Fruit fly (Drosophila melanogaster) whole organism, embryonic: ENCODE measurements around the gene CG11836.

Source experiments
- Atf-2 ChIP-seq: fragments of 200-800 bp; sonication (Bioruptor generic); optimal IDR thresholded peaks from 2 replicates; lab custom pipeline; 2016; ENCODE audit warnings: missing biosample characterization, missing genetic modification characterization
- BEAF-32 ChIP-seq: fragments of 200-800 bp; sonication (Bioruptor generic); optimal IDR thresholded peaks from 3 replicates; lab custom pipeline; 2017; ENCODE audit warnings: missing biosample characterization, missing genetic modification characterization, mild to moderate bottlenecking, moderate library complexity, missing genetic modification reagents
- CG10274 ChIP-seq: fragments of 200-800 bp; sonication (Bioruptor generic); optimal IDR thresholded peaks from 3 replicates; lab custom pipeline; 2017; ENCODE audit warnings: missing biosample characterization, mild to moderate bottlenecking, missing genetic modification characterization
- CG10462 ChIP-seq: fragments of 200-800 bp; sonication (Bioruptor generic); optimal IDR thresholded peaks from 2 replicates; lab custom pipeline; 2016; ENCODE audit warnings: missing biosample characterization, missing genetic modification characterization
- CG1233 ChIP-seq: fragments of 200-800 bp; sonication (Bioruptor generic); optimal IDR thresholded peaks from 4 replicates; lab custom pipeline; 2018; ENCODE audit warnings: missing biosample characterization, mild to moderate bottlenecking, missing genetic modification characterization
- CG12744 ChIP-seq: fragments of 200-800 bp; sonication (Bioruptor generic); optimal IDR thresholded peaks from 2 replicates; lab custom pipeline; 2016; ENCODE audit warnings: missing biosample characterization, missing genetic modification characterization
- CG13624 ChIP-seq: fragments of 200-800 bp; sonication (Bioruptor generic); optimal IDR thresholded peaks from 2 replicates; lab custom pipeline; 2016; ENCODE audit warnings: missing biosample characterization, missing genetic modification characterization
- CG1603 ChIP-seq: fragments of 200-800 bp; sonication (Bioruptor generic); optimal IDR thresholded peaks from 2 replicates; lab custom pipeline; 2019; ENCODE audit warnings: missing biosample characterization, mild to moderate bottlenecking, missing genetic modification characterization, moderate library complexity
- CG17328 ChIP-seq: fragments of 200-800 bp; sonication (Bioruptor generic); IDR thresholded peaks from 2 replicates; pipeline ENCODE4 v1.3.6; 2022; ENCODE audit warnings: missing biosample characterization, missing genetic modification characterization
- CG1792 ChIP-seq: fragments of 200-800 bp; sonication (Bioruptor generic); optimal IDR thresholded peaks from 2 replicates; lab custom pipeline; 2016; ENCODE audit warnings: missing biosample characterization, missing genetic modification characterization
- CG18262 ChIP-seq: fragments of 200-800 bp; optimal IDR thresholded peaks from 3 replicates; lab custom pipeline; 2019; ENCODE audit warnings: missing biosample characterization, mild to moderate bottlenecking, missing genetic modification characterization, moderate library complexity
- CG2120 ChIP-seq: fragments of 200-800 bp; sonication (Bioruptor generic); optimal IDR thresholded peaks from 3 replicates; lab custom pipeline; 2016; ENCODE audit warnings: missing biosample characterization, missing genetic modification characterization
- CG2712 ChIP-seq: fragments of 200-800 bp; optimal IDR thresholded peaks from 3 replicates; lab custom pipeline; 2019; ENCODE audit warnings: missing biosample characterization, mild to moderate bottlenecking, missing genetic modification characterization, moderate library complexity
- CG31388 ChIP-seq: fragments of 200-800 bp; sonication (Bioruptor generic); optimal IDR thresholded peaks from 2 replicates; lab custom pipeline; 2016; ENCODE audit warnings: missing biosample characterization, missing genetic modification characterization
- CG3281 ChIP-seq: fragments of 200-800 bp; sonication (Bioruptor generic); optimal IDR thresholded peaks from 3 replicates; lab custom pipeline; 2017; ENCODE audit warnings: missing biosample characterization, mild to moderate bottlenecking, missing genetic modification characterization
- CG34422 ChIP-seq: fragments of 200-800 bp; sonication (Bioruptor generic); IDR thresholded peaks from 3 replicates; pipeline ENCODE4 v1.3.6; 2022; ENCODE audit warnings: missing biosample characterization, missing genetic modification characterization
- CG3847 ChIP-seq: fragments of 200-800 bp; sonication (Bioruptor generic); IDR thresholded peaks from 2 replicates; pipeline ENCODE4 v1.3.6; 2022; ENCODE audit warnings: missing biosample characterization, missing genetic modification characterization
- CG6254 ChIP-seq: fragments of 200-800 bp; sonication (Bioruptor generic); optimal IDR thresholded peaks from 3 replicates; lab custom pipeline; 2017; ENCODE audit warnings: mild to moderate bottlenecking, missing biosample characterization, missing genetic modification reagents, missing genetic modification characterization
- CG6683 ChIP-seq: fragments of 200-800 bp; sonication (Bioruptor generic); optimal IDR thresholded peaks from 2 replicates; lab custom pipeline; 2017; ENCODE audit warnings: missing biosample characterization, mild to moderate bottlenecking, missing genetic modification characterization, missing genetic modification reagents
- CG6854 ChIP-seq: fragments of 200-800 bp; sonication (Bioruptor generic); optimal IDR thresholded peaks from 3 replicates; lab custom pipeline; 2017; ENCODE audit warnings: missing biosample characterization, mild to moderate bottlenecking, missing genetic modification characterization
- CG7372 ChIP-seq: fragments of 200-800 bp; sonication (Bioruptor generic); IDR thresholded peaks from 2 replicates; pipeline ENCODE4 v1.3.6; 2022; ENCODE audit warnings: missing biosample characterization, missing genetic modification characterization
- CG7928 ChIP-seq: fragments of 200-800 bp; sonication (Bioruptor generic); optimal IDR thresholded peaks from 2 replicates; lab custom pipeline; 2017; ENCODE audit warnings: missing biosample characterization, mild to moderate bottlenecking, missing genetic modification characterization
- CG8089 ChIP-seq: fragments of 200-800 bp; sonication (Bioruptor generic); optimal IDR thresholded peaks from 3 replicates; lab custom pipeline; 2016; ENCODE audit warnings: missing biosample characterization, missing genetic modification characterization
- CG8290 ChIP-seq, 3 experiments: fragments of 200-800 bp; sonication (Bioruptor generic); optimal IDR thresholded peaks; 2 replicates each; lab custom pipeline; 2016 to 2019; ENCODE audit warnings: missing biosample characterization in 3 of 3, missing genetic modification characterization in 3 of 3, mild to moderate bottlenecking in 2 of 3, moderate library complexity in 1 of 3
- CG9609 ChIP-seq: fragments of 200-800 bp; sonication (Bioruptor generic); optimal IDR thresholded peaks from 3 replicates; lab custom pipeline; 2016; ENCODE audit warnings: missing biosample characterization, missing genetic modification characterization
- CG9876 ChIP-seq: fragments of 200-800 bp; sonication (Bioruptor generic); optimal IDR thresholded peaks from 2 replicates; lab custom pipeline; 2016; ENCODE audit warnings: missing biosample characterization, missing genetic modification characterization
- Chrac-16 ChIP-seq: fragments of 200-800 bp; sonication (Bioruptor generic); optimal IDR thresholded peaks from 3 replicates; lab custom pipeline; 2016; ENCODE audit warnings: missing biosample characterization, missing genetic modification characterization
- E2f1 ChIP-seq: fragments of 200-800 bp; sonication (Bioruptor generic); IDR thresholded peaks from 2 replicates; pipeline ENCODE4 v1.3.6; 2022; ENCODE audit warnings: missing biosample characterization, missing genetic modification characterization
- Fer2 ChIP-seq: fragments of 200-800 bp; sonication (Bioruptor generic); optimal IDR thresholded peaks from 2 replicates; lab custom pipeline; 2018; ENCODE audit warnings: missing biosample characterization, mild to moderate bottlenecking, missing genetic modification characterization, moderate library complexity
- HmgD ChIP-seq: fragments of 200-800 bp; sonication (Bioruptor generic); optimal IDR thresholded peaks from 3 replicates; lab custom pipeline; 2016; ENCODE audit warnings: missing biosample characterization, missing genetic modification characterization
- HmgZ ChIP-seq: fragments of 200-800 bp; sonication (Bioruptor generic); optimal IDR thresholded peaks from 2 replicates; lab custom pipeline; 2018; ENCODE audit warnings: missing biosample characterization, mild to moderate bottlenecking, missing genetic modification characterization
- Hsf ChIP-seq: fragments of 200-800 bp; sonication (Bioruptor generic); optimal IDR thresholded peaks from 3 replicates; lab custom pipeline; 2016; ENCODE audit warnings: missing biosample characterization, missing genetic modification characterization
- Myb ChIP-seq: fragments of 200-800 bp; sonication (Bioruptor generic); optimal IDR thresholded peaks from 2 replicates; lab custom pipeline; 2016; ENCODE audit warnings: missing biosample characterization, missing genetic modification characterization
- NfI ChIP-seq: fragments of 200-800 bp; sonication (Bioruptor generic); optimal IDR thresholded peaks from 3 replicates; lab custom pipeline; 2018; ENCODE audit warnings: missing biosample characterization, mild to moderate bottlenecking, missing genetic modification characterization, moderate library complexity
- Scr ChIP-seq: fragments of 200-800 bp; sonication (Bioruptor generic); IDR thresholded peaks from 2 replicates; pipeline ENCODE4 v1.3.6; 2022; ENCODE audit warnings: missing biosample characterization, missing genetic modification characterization; ENCODE audit not compliant: partially characterized antibody
- Sox100B ChIP-seq: fragments of 200-800 bp; sonication (Bioruptor generic); optimal IDR thresholded peaks from 3 replicates; lab custom pipeline; 2018; ENCODE audit warnings: missing biosample characterization, mild to moderate bottlenecking, missing genetic modification characterization
- Taf1 ChIP-seq: fragments of 200-800 bp; sonication (Bioruptor generic); IDR thresholded peaks from 2 replicates; pipeline ENCODE4 v1.3.6; 2022; ENCODE audit warnings: missing biosample characterization, missing genetic modification characterization
- al ChIP-seq: fragments of 200-800 bp; sonication (Bioruptor generic); IDR thresholded peaks from 2 replicates; pipeline ENCODE4 v1.3.6; 2022; ENCODE audit warnings: missing biosample characterization, missing genetic modification characterization
- amos ChIP-seq: fragments of 200-800 bp; sonication (Bioruptor generic); IDR thresholded peaks from 2 replicates; pipeline ENCODE4 v1.3.6; 2022; ENCODE audit warnings: missing biosample characterization, missing genetic modification characterization; ENCODE audit not compliant: partially characterized antibody
- ato ChIP-seq: fragments of 200-800 bp; sonication (Bioruptor generic); IDR thresholded peaks from 2 replicates; pipeline ENCODE4 v1.3.6; 2022; ENCODE audit warnings: missing biosample characterization, missing genetic modification characterization; ENCODE audit not compliant: partially characterized antibody
- croc ChIP-seq: fragments of 200-800 bp; sonication (Bioruptor generic); conservative IDR thresholded peaks from 3 replicates; pipeline ENCODE4 v1.3.6; 2022; ENCODE audit warnings: missing biosample characterization, missing genetic modification characterization
- oc ChIP-seq: fragments of 200-800 bp; sonication (Bioruptor generic); optimal IDR thresholded peaks from 2 replicates; lab custom pipeline; 2018; ENCODE audit warnings: missing biosample characterization, mild to moderate bottlenecking, missing genetic modification characterization, moderate library complexity
- p53 ChIP-seq: fragments of 200-800 bp; sonication (Bioruptor generic); optimal IDR thresholded peaks from 2 replicates; lab custom pipeline; 2016; ENCODE audit warnings: missing biosample characterization, missing genetic modification characterization
- phol ChIP-seq: fragments of 200-800 bp; sonication (Bioruptor generic); optimal IDR thresholded peaks from 3 replicates; lab custom pipeline; 2018; ENCODE audit warnings: missing biosample characterization, mild to moderate bottlenecking, missing genetic modification characterization, moderate library complexity
- pita ChIP-seq: fragments of 200-800 bp; sonication (Bioruptor generic); optimal IDR thresholded peaks from 2 replicates; lab custom pipeline; 2017; ENCODE audit warnings: missing biosample characterization, mild to moderate bottlenecking, missing genetic modification characterization
- psq ChIP-seq: fragments of 200-800 bp; sonication (Bioruptor generic); optimal IDR thresholded peaks from 2 replicates; lab custom pipeline; 2017; ENCODE audit warnings: missing biosample characterization, missing genetic modification characterization
- ranshi ChIP-seq: fragments of 200-800 bp; sonication (Bioruptor generic); IDR thresholded peaks from 2 replicates; pipeline ENCODE4 v1.3.6; 2022; ENCODE audit warnings: missing biosample characterization, missing genetic modification characterization
- run ChIP-seq: fragments of 200-800 bp; sonication (Bioruptor generic); optimal IDR thresholded peaks from 3 replicates; lab custom pipeline; 2018; ENCODE audit warnings: missing biosample characterization, mild to moderate bottlenecking, missing genetic modification characterization
- tup ChIP-seq: fragments of 200-800 bp; sonication (Bioruptor generic); optimal IDR thresholded peaks from 2 replicates; lab custom pipeline; 2016; ENCODE audit warnings: missing biosample characterization, mild to moderate bottlenecking, missing genetic modification characterization, moderate library complexity
- vvl ChIP-seq: fragments of 200-800 bp; sonication (Bioruptor generic); IDR thresholded peaks from 2 replicates; pipeline ENCODE4 v1.3.6; 2022; ENCODE audit warnings: missing biosample characterization, missing genetic modification characterization
- z ChIP-seq: fragments of 200-800 bp; sonication (Bioruptor generic); IDR thresholded peaks from 3 replicates; pipeline ENCODE4 v1.3.6; 2022; ENCODE audit warnings: missing biosample characterization, missing genetic modification characterization

CG11836 gene

dm6 chr3R:25069569-25069968 is 1.4 kb upstream of the CG11836 start, which contains the start of the genes Stt3B and CG11839 (continued):
- peak; percentile 70 for TF ChIP-seq CG18262 (tag; lab: Kevin White, UChicago)
- peak; percentile 82 for TF ChIP-seq Hsf (GFP tag; lab: Kevin White, UChicago)
- TF ChIP-seq al = peak; percentile 73
- TF ChIP-seq run (tag; lab: Kevin White, UChicago) = no peak
- TF ChIP-seq CG13624 = peak; percentile 84
- no peak for TF ChIP-seq CG6854 (GFP tag; lab: Kevin White, UChicago)
- TF ChIP-seq CG7372 (GFP tag; lab: Robert Waterston, UW) = peak; percentile 70
- no peak for TF ChIP-seq oc (tag; lab: Kevin White, UChicago)
- TF ChIP-seq Scr (GFP tag; lab: Robert Waterston, UW) = peak; percentile 95
- peak; percentile 93 for TF ChIP-seq CG1603 (tag; lab: Kevin White, UChicago)
- peak; percentile 70 for TF ChIP-seq Atf-2 (GFP tag; lab: Kevin White, UChicago)
- peak; percentile 82 for TF ChIP-seq phol (tag; lab: Kevin White, UChicago)
- no peak for TF ChIP-seq ranshi (GFP tag; lab: Robert Waterston, UW)
- TF ChIP-seq CG2712 = peak; percentile 85
- TF ChIP-seq ato (GFP tag; lab: Robert Waterston, UW) = peak; percentile 69
- TF ChIP-seq pita (GFP tag; lab: Kevin White, UChicago) = no peak
- peak; percentile 21 for TF ChIP-seq CG1233 (GFP tag; lab: Kevin White, UChicago)
- TF ChIP-seq CG3847 (GFP tag; lab: Robert Waterston, UW) = peak; percentile 91
- TF ChIP-seq psq = peak; percentile 42
- peak; percentile 71 for TF ChIP-seq CG9876 (GFP tag; lab: Kevin White, UChicago)
- TF ChIP-seq tup (GFP tag; lab: Kevin White, UChicago) = peak; percentile 19
- TF ChIP-seq NfI (GFP tag; lab: Kevin White, UChicago) = no peak
- TF ChIP-seq vvl = peak; percentile 68
- peak; percentile 89 for TF ChIP-seq CG34422 (GFP tag; lab: Robert Waterston, UW)
- peak; percentile 39 for TF ChIP-seq CG10462 (GFP tag; lab: Kevin White, UChicago)
- TF ChIP-seq CG3281 = peak; percentile 66
- TF ChIP-seq CG10274 (GFP tag; lab: Kevin White, UChicago) = no peak
- TF ChIP-seq CG9609 = peak; percentile 74
- no peak for TF ChIP-seq p53
- TF ChIP-seq Sox100B (GFP tag; lab: Kevin White, UChicago) = peak; percentile 49
- TF ChIP-seq CG6683 (GFP tag; lab: Kevin White, UChicago) = no peak
- TF ChIP-seq E2f1 (GFP tag; lab: Robert Waterston, UW) = peak; percentile 61; the same call in 1 of the 2 replicates
- peak; percentile 72 for TF ChIP-seq CG12744
- no peak for TF ChIP-seq CG6254
- TF ChIP-seq amos = peak; percentile 90
- TF ChIP-seq HmgZ (tag; lab: Kevin White, UChicago) = peak; percentile 89
- TF ChIP-seq Fer2 (tag; lab: Kevin White, UChicago) = peak; percentile 58
- TF ChIP-seq CG8089 = peak; percentile 32
- no peak; the same call in 1 of the 3 replicates for TF ChIP-seq croc (GFP tag; lab: Robert Waterston, UW)
- no peak for TF ChIP-seq z (GFP tag; lab: Robert Waterston, UW)
- TF ChIP-seq CG31388 (GFP tag; lab: Kevin White, UChicago) = peak; percentile 48
- TF ChIP-seq CG8290 (GFP tag; optimal IDR thresholded peaks at IDR 0.05; lab: Kevin White, UChicago) = peak; percentile 70
- no peak for TF ChIP-seq CG8290 (tag; optimal IDR thresholded peaks at IDR 0.05; lab: Kevin White, UChicago)
- TF ChIP-seq CG17328 = peak; percentile 56; the same call in 1 of the 2 replicates
- peak; percentile 65; the same call in 1 of the 2 replicates for TF ChIP-seq Taf1
- peak; percentile 75 for TF ChIP-seq Chrac-16 (GFP tag; lab: Kevin White, UChicago)
- peak; percentile 73 for TF ChIP-seq Myb (GFP tag; lab: Kevin White, UChicago)
- TF ChIP-seq BEAF-32 (GFP tag; lab: Kevin White, UChicago) = peak; percentile 97
- TF ChIP-seq CG7928 = peak; percentile 91
- TF ChIP-seq HmgD (GFP tag; lab: Kevin White, UChicago) = peak; percentile 85
- TF ChIP-seq CG2120 (GFP tag; lab: Kevin White, UChicago) = peak; percentile 91
- TF ChIP-seq CG1792 (GFP tag; lab: Kevin White, UChicago) = peak; percentile 73
